Worm (Caenorhabditis elegans) whole organism, L1 larva: ENCODE results near the gene K11G12.6.

Experiments
- C04F5.9 ChIP-seq: sonication (generic microtip); optimal IDR thresholded peaks from 2 replicates; lab custom pipeline; 2016; ENCODE audit warnings: missing genetic modification characterization, missing compliant biosample characterization
- C34B4.2 ChIP-seq: sonication (generic microtip); optimal IDR thresholded peaks from 2 replicates; lab custom pipeline; 2017; ENCODE audit warnings: mild to moderate bottlenecking, missing genetic modification characterization, missing compliant biosample characterization
- F16B12.6 ChIP-seq: fragments of 150-350 bp; optimal IDR thresholded peaks from 2 replicates; lab custom pipeline; 2014; ENCODE audit warnings: missing biosample characterization, missing genetic modification characterization
- ceh-88 ChIP-seq: fragments of 200-800 bp; sonication (Bioruptor generic); IDR thresholded peaks from 2 replicates; pipeline ENCODE4 v1.3.6; 2022; ENCODE audit warnings: missing genetic modification characterization, missing compliant biosample characterization
- dpl-1 ChIP-seq, 3 experiments: fragments of 150-350 bp in 2 of 3; sonication (generic microtip) in 1 of 3; optimal IDR thresholded peaks; 2 replicates each; lab custom pipeline; 2014 to 2017; ENCODE audit warnings: missing biosample characterization in 3 of 3, missing genetic modification characterization in 3 of 3, missing genetic modification reagents in 3 of 3
- dsc-1 ChIP-seq: sonication (generic microtip); optimal IDR thresholded peaks from 2 replicates; lab custom pipeline; 2016; ENCODE audit warnings: mild to moderate bottlenecking, missing genetic modification characterization, missing compliant biosample characterization
- efl-1 ChIP-seq, 4 experiments: fragments of 150-350 bp; optimal IDR thresholded peaks in 3 of 4; peaks in 1 of 4; 1 replicate in 1 of 4; 2 replicates in 3 of 4; lab custom pipeline; 2014; ENCODE audit warnings: missing biosample characterization in 2 of 4, missing genetic modification characterization in 2 of 4, missing genetic modification reagents in 2 of 4
- efl-3 ChIP-seq: fragments of 200-800 bp; sonication (Bioruptor generic); optimal IDR thresholded peaks from 2 replicates; lab custom pipeline; 2018; ENCODE audit warnings: mild to moderate bottlenecking, missing genetic modification characterization, missing compliant biosample characterization
- egl-27 ChIP-seq, 2 experiments: fragments of 150-350 bp in 1 of 2; sonication (generic microtip); optimal IDR thresholded peaks; 3 replicates each; lab custom pipeline; 2017 to 2018; ENCODE audit warnings: missing biosample characterization in 2 of 2, missing genetic modification characterization in 2 of 2, missing genetic modification reagents in 2 of 2
- elt-2 ChIP-seq: sonication (generic microtip); optimal IDR thresholded peaks from 2 replicates; lab custom pipeline; 2016; ENCODE audit warnings: missing genetic modification characterization, mild to moderate bottlenecking, inconsistent platforms, missing compliant biosample characterization, missing genetic modification reagents
- elt-3 ChIP-seq, 6 experiments: fragments of 150-350 bp in 1 of 6; sonication (generic microtip); optimal IDR thresholded peaks; 2 replicates each; lab custom pipeline; 2017 to 2018; ENCODE audit warnings: missing biosample characterization in 6 of 6, missing genetic modification characterization in 6 of 6, inconsistent platforms in 1 of 6
- ets-5 ChIP-seq: fragments of 200-800 bp; sonication (Bioruptor generic); IDR thresholded peaks from 2 replicates; pipeline ENCODE4 v1.3.6; 2022; ENCODE audit warnings: missing genetic modification characterization, missing compliant biosample characterization
- grh-1 ChIP-seq: fragments of 200-800 bp; sonication (Bioruptor generic); IDR thresholded peaks from 2 replicates; pipeline ENCODE4 v1.3.6; 2022; ENCODE audit warnings: missing genetic modification reagents, missing genetic modification characterization, missing compliant biosample characterization
- hpl-2 ChIP-seq: fragments of 150-350 bp; optimal IDR thresholded peaks from 2 replicates; lab custom pipeline; 2014; ENCODE audit warnings: missing biosample characterization, missing genetic modification reagents, missing genetic modification characterization
- irx-1 ChIP-seq: sonication (generic microtip); optimal IDR thresholded peaks from 2 replicates; lab custom pipeline; 2016; ENCODE audit warnings: missing genetic modification characterization, missing compliant biosample characterization
- isw-1 ChIP-seq: fragments of 200-800 bp; sonication (Bioruptor generic); IDR thresholded peaks from 2 replicates; pipeline ENCODE4 v1.3.6; 2022; ENCODE audit warnings: missing genetic modification characterization, missing compliant biosample characterization
- jun-1 ChIP-seq: fragments of 150-350 bp; optimal IDR thresholded peaks from 2 replicates; lab custom pipeline; 2014; ENCODE audit warnings: missing biosample characterization, missing genetic modification reagents, missing genetic modification characterization
- lin-13 ChIP-seq: fragments of 150-350 bp; optimal IDR thresholded peaks from 2 replicates; lab custom pipeline; 2014; ENCODE audit warnings: missing biosample characterization, missing genetic modification reagents, missing genetic modification characterization
- lin-14 ChIP-seq: fragments of 200-800 bp; sonication (Bioruptor generic); optimal IDR thresholded peaks from 2 replicates; lab custom pipeline; 2018; ENCODE audit warnings: mild to moderate bottlenecking, missing genetic modification characterization, moderate library complexity, missing compliant biosample characterization
- lin-35 ChIP-seq, 2 experiments: fragments of 150-350 bp; optimal IDR thresholded peaks; 2 replicates each; lab custom pipeline; 2014; ENCODE audit warnings: missing biosample characterization in 2 of 2, missing genetic modification characterization in 2 of 2, missing genetic modification reagents in 2 of 2
- lsy-2 ChIP-seq, 2 experiments: fragments of 150-350 bp; optimal IDR thresholded peaks; 2 replicates each; lab custom pipeline; 2014; ENCODE audit warnings: missing biosample characterization in 2 of 2, missing genetic modification characterization in 2 of 2
- mab-9 ChIP-seq: fragments of 200-800 bp; sonication (Bioruptor generic); IDR thresholded peaks from 2 replicates; pipeline ENCODE4 v1.3.6; 2022; ENCODE audit warnings: missing genetic modification reagents, missing genetic modification characterization, missing compliant biosample characterization
- mdl-1 ChIP-seq, 2 experiments: fragments of 150-350 bp; optimal IDR thresholded peaks; 2 replicates each; lab custom pipeline; 2014 to 2017; ENCODE audit warnings: missing biosample characterization in 2 of 2, missing genetic modification characterization in 2 of 2, inconsistent platforms in 1 of 2
- mef-2 ChIP-seq: fragments of 150-350 bp; optimal IDR thresholded peaks from 2 replicates; lab custom pipeline; 2014; ENCODE audit warnings: missing biosample characterization, missing genetic modification characterization
- mep-1 ChIP-seq: fragments of 150-350 bp; optimal IDR thresholded peaks from 2 replicates; lab custom pipeline; 2014; ENCODE audit warnings: missing biosample characterization, missing genetic modification characterization
- nhr-11 ChIP-seq: fragments of 150-350 bp; optimal IDR thresholded peaks from 2 replicates; lab custom pipeline; 2014; ENCODE audit warnings: missing biosample characterization, missing genetic modification characterization
- nhr-19 ChIP-seq: fragments of 200-800 bp; sonication (Bioruptor generic); conservative IDR thresholded peaks from 2 replicates; pipeline ENCODE4 v1.3.6; 2022; ENCODE audit warnings: missing genetic modification characterization, missing compliant biosample characterization
- nhr-20 ChIP-seq: sonication (generic microtip); optimal IDR thresholded peaks from 2 replicates; lab custom pipeline; 2016; ENCODE audit warnings: mild to moderate bottlenecking, missing genetic modification characterization, missing compliant biosample characterization
- nhr-28 ChIP-seq: fragments of 150-350 bp; optimal IDR thresholded peaks from 2 replicates; lab custom pipeline; 2014; ENCODE audit warnings: missing biosample characterization, missing genetic modification characterization
- nhr-47 ChIP-seq: sonication (generic microtip); optimal IDR thresholded peaks from 2 replicates; lab custom pipeline; 2016; ENCODE audit warnings: mild to moderate bottlenecking, missing genetic modification characterization, moderate library complexity, missing compliant biosample characterization
- nhr-77 ChIP-seq: fragments of 150-350 bp; optimal IDR thresholded peaks from 2 replicates; lab custom pipeline; 2014; ENCODE audit warnings: missing biosample characterization, missing genetic modification characterization
- nhr-85 ChIP-seq: sonication (generic microtip); peaks from one replicate; lab custom pipeline; 2016; ENCODE audit warnings: missing genetic modification characterization, inconsistent platforms, missing compliant biosample characterization
- nhr-90 ChIP-seq: sonication (generic microtip); optimal IDR thresholded peaks from 2 replicates; lab custom pipeline; 2016; ENCODE audit warnings: mild to moderate bottlenecking, missing genetic modification characterization, missing compliant biosample characterization; ENCODE audit not compliant: poor library complexity
- pax-3 ChIP-seq: fragments of 200-800 bp; sonication (Bioruptor generic); optimal IDR thresholded peaks from 2 replicates; lab custom pipeline; 2018; ENCODE audit warnings: mild to moderate bottlenecking, missing genetic modification characterization, moderate library complexity, missing compliant biosample characterization
- rnt-1 ChIP-seq: sonication (generic microtip); optimal IDR thresholded peaks from 2 replicates; lab custom pipeline; 2016; ENCODE audit warnings: mild to moderate bottlenecking, missing genetic modification characterization, moderate library complexity, missing compliant biosample characterization
- skn-1 ChIP-seq: fragments of 150-350 bp; optimal IDR thresholded peaks from 2 replicates; lab custom pipeline; 2014; ENCODE audit warnings: missing biosample characterization, missing genetic modification characterization
- snpc-4 ChIP-seq: fragments of 150-350 bp; optimal IDR thresholded peaks from 2 replicates; lab custom pipeline; 2014; ENCODE audit warnings: missing biosample characterization, missing genetic modification characterization
- sox-4 ChIP-seq: sonication (generic microtip); optimal IDR thresholded peaks from 2 replicates; lab custom pipeline; 2016; ENCODE audit warnings: missing genetic modification characterization, missing compliant biosample characterization
- sup-37 ChIP-seq: fragments of 200-800 bp; sonication (Bioruptor generic); optimal IDR thresholded peaks from 2 replicates; lab custom pipeline; 2018; ENCODE audit warnings: mild to moderate bottlenecking, missing genetic modification characterization, missing compliant biosample characterization
- swsn-7 ChIP-seq: sonication (generic microtip); optimal IDR thresholded peaks from 2 replicates; lab custom pipeline; 2016; ENCODE audit warnings: missing genetic modification characterization, missing compliant biosample characterization
- tbx-2 ChIP-seq: sonication (generic microtip); optimal IDR thresholded peaks from 2 replicates; lab custom pipeline; 2016; ENCODE audit warnings: missing genetic modification characterization, missing compliant biosample characterization
- unc-130 ChIP-seq: fragments of 150-350 bp; optimal IDR thresholded peaks from 2 replicates; lab custom pipeline; 2017; ENCODE audit warnings: missing biosample characterization, missing genetic modification characterization, inconsistent platforms
- unc-30 ChIP-seq: sonication (generic microtip); optimal IDR thresholded peaks from 2 replicates; lab custom pipeline; 2017; ENCODE audit warnings: missing biosample characterization, missing genetic modification characterization
- unc-86 ChIP-seq: sonication (generic microtip); optimal IDR thresholded peaks from 2 replicates; lab custom pipeline; 2016; ENCODE audit warnings: missing genetic modification characterization, missing compliant biosample characterization
- xbp-1 ChIP-seq: sonication (generic microtip); optimal IDR thresholded peaks from 2 replicates; lab custom pipeline; 2016; ENCODE audit warnings: missing genetic modification characterization, missing compliant biosample characterization
- zag-1 ChIP-seq: fragments of 150-350 bp; optimal IDR thresholded peaks from 2 replicates; lab custom pipeline; 2014; ENCODE audit warnings: missing biosample characterization, missing genetic modification characterization
- ztf-11 ChIP-seq, 2 experiments: sonication (generic microtip); optimal IDR thresholded peaks; 2 replicates each; lab custom pipeline; 2016 to 2017; ENCODE audit warnings: missing genetic modification characterization in 2 of 2, missing biosample characterization in 1 of 2, missing compliant biosample characterization in 1 of 2

Gene K11G12.6

DNA sequence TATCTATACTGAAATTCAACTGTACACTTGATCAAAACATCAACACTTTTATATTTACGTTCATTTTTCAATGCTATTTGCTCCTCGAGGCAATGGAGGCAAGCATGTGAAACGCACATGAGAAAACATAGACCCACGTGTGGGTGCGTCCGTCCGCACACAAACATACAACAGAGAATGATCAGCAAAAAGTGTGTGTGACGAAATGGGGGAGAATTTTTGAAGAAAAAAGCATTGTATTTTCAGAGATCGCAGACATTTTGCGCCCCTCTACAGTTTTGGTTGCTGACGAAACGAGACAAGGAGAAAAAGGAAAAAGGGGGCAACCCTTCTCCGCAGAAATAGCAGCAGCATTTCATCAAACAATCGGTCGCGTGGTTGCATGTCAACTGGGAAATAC, 20.7 kb upstream of the K11G12.6 start (continued):
- TF ChIP-seq rnt-1 (tag; lab: Kevin White, UChicago): peak; percentile 86
- TF ChIP-seq nhr-90 (tag; lab: Kevin White, UChicago): peak; percentile 93
- TF ChIP-seq nhr-85 (tag; lab: Kevin White, UChicago): peak; percentile 100
- no peak for TF ChIP-seq C04F5.9 (tag; lab: Kevin White, UChicago)
- TF ChIP-seq efl-3 (GFP tag; lab: Kevin White, UChicago): peak; percentile 50
- peak; percentile 69 for TF ChIP-seq sox-4
- TF ChIP-seq sup-37 (GFP tag; lab: Kevin White, UChicago): peak; percentile 71
- TF ChIP-seq egl-27 (tag; optimal IDR thresholded peaks at IDR 0.05; lab: Kevin White, UChicago): peak; percentile 91 to 92
- peak; percentile 85 for TF ChIP-seq mep-1
- peak; percentile 93 for TF ChIP-seq tbx-2
- TF ChIP-seq nhr-11: peak; percentile 14
- peak; percentile 85 for TF ChIP-seq grh-1
- peak; percentile 80 for TF ChIP-seq ceh-88
- TF ChIP-seq unc-130 (tag; lab: Kevin White, UChicago): peak; percentile 69
- peak; percentile 62 for TF ChIP-seq lin-13 (GFP tag; lab: Kevin White, UChicago)
- peak; percentile 80 for TF ChIP-seq skn-1 (tag; lab: Kevin White, UChicago)
- TF ChIP-seq swsn-7 (tag; lab: Kevin White, UChicago): peak; percentile 90
- TF ChIP-seq nhr-77 (tag; lab: Kevin White, UChicago): peak; percentile 93
- peak in 4 of 6 experiments; percentile 36 to 93 (median 76) for TF ChIP-seq elt-3 (tag; optimal IDR thresholded peaks at IDR 0.05; lab: Kevin White, UChicago)
- peak; percentile 85 for TF ChIP-seq xbp-1 (tag; lab: Kevin White, UChicago)
- peak; percentile 66 to 88 for TF ChIP-seq lsy-2 (tag; optimal IDR thresholded peaks at IDR 0.05; lab: Kevin White, UChicago)
- TF ChIP-seq nhr-19: peak; percentile 97
- no peak for TF ChIP-seq F16B12.6 (tag; lab: Kevin White, UChicago)
- no peak for TF ChIP-seq pax-3 (tag; lab: Kevin White, UChicago)
- peak; percentile 91 for TF ChIP-seq jun-1 (tag; lab: Kevin White, UChicago)
- TF ChIP-seq mab-9 (GFP tag; lab: Robert Waterston, UW): no peak
- TF ChIP-seq, all 84 proteins: peak for 52

DNA sequence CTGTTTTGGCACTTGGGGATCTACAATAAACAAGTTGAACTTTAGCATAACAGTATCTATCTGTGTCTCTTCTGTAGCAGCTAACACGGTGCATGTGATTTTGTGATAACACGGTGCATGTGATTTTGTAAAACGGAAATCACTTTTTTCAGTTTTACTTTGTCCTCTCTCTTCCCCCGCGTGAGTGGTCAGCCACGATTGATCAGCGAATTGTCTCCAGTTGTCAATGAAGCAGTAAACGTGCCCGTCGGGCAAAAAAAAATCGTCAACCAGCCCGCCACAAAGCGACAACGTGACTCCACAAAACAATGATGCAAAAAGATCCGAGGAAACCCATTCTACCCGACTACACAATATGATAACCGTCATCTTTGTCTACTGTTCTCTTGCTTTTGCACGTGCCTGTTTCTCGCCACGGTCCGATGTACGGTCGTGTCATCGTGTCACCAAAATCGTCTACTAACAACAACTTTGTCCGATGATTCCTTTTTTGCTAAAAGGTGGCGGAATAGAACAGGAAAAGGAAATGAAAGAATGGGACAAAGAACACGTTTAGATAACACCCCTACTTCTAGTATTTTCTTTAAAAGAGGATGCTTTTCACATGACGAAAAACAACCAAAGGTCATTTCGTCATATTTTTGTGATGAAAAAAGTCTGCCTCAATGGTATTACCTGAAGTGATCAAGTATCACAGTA, 19.8 kb upstream of the K11G12.6 start:
- TF ChIP-seq isw-1 (GFP tag; lab: Robert Waterston, UW) (no peak), unc-86 (tag; lab: Kevin White, UChicago) (no peak), lsy-2 (tag; optimal IDR thresholded peaks at IDR 0.05; lab: Kevin White, UChicago) (peak; percentile 31 to 43), snpc-4 (no peak), mab-9 (GFP tag; lab: Robert Waterston, UW) (0 out of 2 replicates have a peak, but pooled peaks have one; percentile 18), ets-5 (GFP tag; lab: Robert Waterston, UW) (no peak), swsn-7 (tag; lab: Kevin White, UChicago) (peak; percentile 8), dsc-1 (tag; lab: Kevin White, UChicago) (no peak), hpl-2 (GFP tag; lab: Kevin White, UChicago) (peak; percentile 2), ztf-11 (tag; optimal IDR thresholded peaks at IDR 0.05; lab: Kevin White, UChicago) (no peak), nhr-19 (peak; percentile 89), tbx-2 (peak; percentile 74), nhr-28 (tag; lab: Kevin White, UChicago) (no peak), nhr-47 (tag; lab: Kevin White, UChicago) (peak; percentile 72), unc-130 (tag; lab: Kevin White, UChicago) (peak; percentile 85), zag-1 (tag; lab: Kevin White, UChicago) (no peak), nhr-77 (tag; lab: Kevin White, UChicago) (peak; percentile 30), nhr-20 (tag; lab: Kevin White, UChicago) (peak; percentile 97), elt-2 (tag; lab: Kevin White, UChicago) (peak; percentile 94), rnt-1 (tag; lab: Kevin White, UChicago) (peak; percentile 44), mdl-1 (tag; optimal IDR thresholded peaks at IDR 0.05; lab: Kevin White, UChicago) (peak in 1 of 2 experiments; percentile 57), mef-2 (tag; lab: Kevin White, UChicago) (no peak), C04F5.9 (tag; lab: Kevin White, UChicago) (no peak), efl-1 (optimal IDR thresholded peaks at IDR 0.05; lab: Kevin White, UChicago) (peak in 1 of 2 experiments; percentile 3), efl-1 (GFP tag; optimal IDR thresholded peaks at IDR 0.05 in 1 of 2; lab: Kevin White, UChicago) (peak; percentile 9 to 90), mep-1 (peak; percentile 32), lin-35 (GFP tag; optimal IDR thresholded peaks at IDR 0.05; lab: Kevin White, UChicago) (peak in 1 of 2 experiments; percentile 76), grh-1 (peak; percentile 60), unc-30 (tag; lab: Kevin White, UChicago) (no peak), irx-1 (tag; lab: Kevin White, UChicago) (peak; percentile 9), C34B4.2 (tag; lab: Kevin White, UChicago) (no peak), nhr-90 (tag; lab: Kevin White, UChicago) (peak; percentile 75), dpl-1 (GFP tag; optimal IDR thresholded peaks at IDR 0.05; lab: Kevin White, UChicago) (peak; percentile 12 to 29 (median 16)), nhr-85 (tag; lab: Kevin White, UChicago) (peak; percentile 96), elt-3 (tag; optimal IDR thresholded peaks at IDR 0.05; lab: Kevin White, UChicago) (peak in 4 of 6 experiments; percentile 62 to 94 (median 77)), lin-14 (GFP tag; lab: Kevin White, UChicago) (peak; percentile 88)
